Fruit fly (Drosophila melanogaster) Kc167 (cell line): ENCODE measurements around the gene CG14125.

Experiments
- Myc ChIP-seq: fragments of >200 bp; optimal IDR thresholded peaks from 2 replicates; lab custom pipeline; 2017; ENCODE audit warnings: missing external identifiers
- Sin3A ChIP-seq: fragments of >200 bp; optimal IDR thresholded peaks from 2 replicates; lab custom pipeline; 2018; ENCODE audit warnings: missing external identifiers
- h ChIP-seq: fragments of >200 bp; optimal IDR thresholded peaks from 3 replicates; lab custom pipeline; 2018; ENCODE audit warnings: missing external identifiers
- psq ChIP-seq: fragments of >200 bp; optimal IDR thresholded peaks from 2 replicates; lab custom pipeline; 2017; ENCODE audit warnings: missing external identifiers
- ttk ChIP-seq: sonication (Bioruptor generic); optimal IDR thresholded peaks from 2 replicates; lab custom pipeline; 2017; ENCODE audit warnings: missing external identifiers

DNA sequence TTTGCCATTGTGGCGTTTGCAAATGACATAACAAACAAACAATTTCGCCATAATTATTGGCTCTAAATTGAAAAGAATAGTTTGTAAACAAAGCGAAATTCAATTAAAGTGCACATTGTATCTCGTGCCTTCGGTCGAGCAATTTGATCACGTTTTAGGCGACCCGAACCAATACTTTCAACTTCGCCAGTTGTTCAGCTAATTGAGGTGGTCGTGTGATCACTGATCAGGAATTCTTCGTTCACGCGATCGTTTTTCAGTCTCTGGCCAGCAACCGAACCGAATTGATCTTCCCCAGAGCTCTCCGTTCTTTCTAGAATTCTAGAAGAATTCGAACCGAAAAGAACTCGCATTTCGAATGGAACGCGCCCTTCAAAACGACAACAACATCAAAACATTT, 29.4 kb downstream of the CG14125 start:
- TF ChIP-seq h (lab: Kevin White, UChicago) = no peak
- no peak for TF ChIP-seq psq (lab: Kevin White, UChicago)
- no peak for TF ChIP-seq ttk
- TF ChIP-seq Sin3A (lab: Kevin White, UChicago) = no peak
- TF ChIP-seq Myc = no peak
